Worm (Caenorhabditis elegans) whole organism, midembryonic: ENCODE measurements around the gene math-25.

ENCODE experiments used
- flt-1 ChIP-seq: fragments of 200-800 bp; sonication (Bioruptor generic); IDR thresholded peaks from 2 replicates; pipeline ENCODE4 v1.3.6; 2022; ENCODE audit warnings: missing genetic modification characterization, missing compliant biosample characterization
- klf-2 ChIP-seq: fragments of 200-800 bp; sonication (Bioruptor generic); conservative IDR thresholded peaks from 2 replicates; pipeline ENCODE4 v1.3.6; 2022; ENCODE audit warnings: missing genetic modification reagents, missing genetic modification characterization, missing compliant biosample characterization
- tab-1 ChIP-seq: fragments of 200-800 bp; sonication (Bioruptor generic); IDR thresholded peaks from 2 replicates; pipeline ENCODE4 v1.3.6; 2022; ENCODE audit warnings: missing genetic modification characterization, missing compliant biosample characterization
- ztf-29 ChIP-seq: fragments of 200-800 bp; sonication (Bioruptor generic); IDR thresholded peaks from 2 replicates; pipeline ENCODE4 v1.3.6; 2022; ENCODE audit warnings: missing genetic modification reagents, missing genetic modification characterization, missing compliant biosample characterization

DNA sequence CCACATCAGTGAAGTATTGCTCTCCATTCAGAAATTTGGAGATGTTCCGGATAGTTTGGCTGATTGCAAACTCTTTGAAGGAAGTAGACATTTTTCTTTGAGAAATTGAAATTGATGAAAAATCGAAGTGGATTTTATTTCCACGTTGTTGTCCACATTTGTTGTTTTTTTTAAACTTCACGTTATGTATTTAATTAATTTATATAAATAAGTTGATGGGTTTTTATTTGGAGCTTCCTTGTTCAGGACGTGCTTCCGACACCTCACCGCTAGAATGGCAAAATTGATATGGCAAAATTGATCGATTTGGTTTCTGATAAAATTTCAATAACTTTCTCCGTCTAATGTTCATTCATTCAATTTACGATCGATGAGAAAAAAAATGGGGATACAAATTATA, 50.6 kb downstream of the math-25 start, which contains the start of gene math-48:
- no peak for TF ChIP-seq ztf-29
- TF ChIP-seq klf-2 (GFP tag; lab: Robert Waterston, UW), result no peak
- no peak for TF ChIP-seq tab-1 (GFP tag; lab: Robert Waterston, UW)
- no peak for TF ChIP-seq flt-1 (GFP tag; lab: Robert Waterston, UW)
